Worm (Caenorhabditis elegans) whole organism, L2 larva: ENCODE measurements around the gene smi-1.

Experiments
- alr-1 ChIP-seq: fragments of 150-350 bp; optimal IDR thresholded peaks from 2 replicates; lab custom pipeline; 2014; ENCODE audit warnings: missing biosample characterization, missing genetic modification characterization
- blmp-1 ChIP-seq: sonication (generic microtip); optimal IDR thresholded peaks from 2 replicates; lab custom pipeline; 2017; ENCODE audit warnings: missing genetic modification characterization, mild to moderate bottlenecking, missing compliant biosample characterization, antibody characterized with exemption, moderate library complexity; ENCODE audit not compliant: insufficient read depth
- egl-27 ChIP-seq: sonication (generic microtip); optimal IDR thresholded peaks from 3 replicates; lab custom pipeline; 2017; ENCODE audit warnings: missing biosample characterization, missing genetic modification reagents, missing genetic modification characterization
- elt-3 ChIP-seq: sonication (generic microtip); optimal IDR thresholded peaks from 2 replicates; lab custom pipeline; 2017; ENCODE audit warnings: missing biosample characterization, missing genetic modification characterization
- nhr-10 ChIP-seq: sonication (generic microtip); optimal IDR thresholded peaks from 2 replicates; lab custom pipeline; 2017; ENCODE audit warnings: missing biosample characterization, missing genetic modification characterization
- nhr-11 ChIP-seq: fragments of 150-350 bp; optimal IDR thresholded peaks from 2 replicates; lab custom pipeline; 2014; ENCODE audit warnings: missing biosample characterization, missing genetic modification characterization
- nhr-12 ChIP-seq: fragments of 150-350 bp; optimal IDR thresholded peaks from 2 replicates; lab custom pipeline; 2014; ENCODE audit warnings: missing biosample characterization, missing genetic modification characterization
- sma-3 ChIP-seq: sonication (generic microtip); optimal IDR thresholded peaks from 2 replicates; lab custom pipeline; 2016; ENCODE audit warnings: missing genetic modification reagents, missing genetic modification characterization, missing compliant biosample characterization

DNA sequence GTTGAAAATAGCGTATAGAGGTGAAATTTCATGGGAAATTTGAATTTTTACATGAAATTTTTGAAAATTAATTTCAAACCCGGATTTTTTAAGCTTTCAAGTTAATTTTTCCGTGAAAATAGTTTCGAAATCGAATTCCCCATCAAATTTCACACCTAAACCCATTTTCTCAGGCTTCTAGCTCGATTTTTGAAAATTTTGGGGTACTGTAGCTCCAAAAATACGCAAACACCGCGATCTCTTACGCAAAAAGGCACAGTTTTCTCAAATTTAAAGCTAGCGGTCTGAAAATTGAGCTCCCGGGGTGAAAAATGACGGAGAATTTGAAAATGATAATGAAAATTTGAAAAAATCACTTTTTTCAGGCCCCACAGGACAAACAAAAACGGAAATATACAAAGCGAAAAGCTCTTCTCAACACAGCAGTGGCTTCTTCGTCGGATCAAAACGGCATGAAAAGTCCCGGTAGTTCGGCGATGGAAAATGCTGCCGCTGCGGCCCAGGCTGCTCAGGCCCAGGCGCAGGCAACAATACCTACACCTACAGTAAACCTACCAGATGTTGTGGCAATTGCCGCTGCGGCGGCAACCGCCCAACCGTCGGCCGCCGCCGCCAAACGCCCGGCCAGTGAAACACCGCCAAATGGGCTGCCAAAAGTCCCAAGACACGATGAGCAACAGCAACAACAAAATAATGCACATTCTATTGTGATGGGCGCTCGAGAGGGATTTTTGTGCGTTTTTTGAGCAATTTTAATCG, 50.8 kb downstream of the smi-1 start:
- TF ChIP-seq nhr-11 (tag; lab: Kevin White, UChicago), result no peak
- no peak for TF ChIP-seq sma-3 (GFP tag; lab: Kevin White, UChicago)
- TF ChIP-seq nhr-10, result no peak
- no peak for TF ChIP-seq egl-27 (tag; lab: Kevin White, UChicago)
- no peak for TF ChIP-seq elt-3 (tag; lab: Kevin White, UChicago)
- no peak for TF ChIP-seq alr-1 (tag; lab: Kevin White, UChicago)
- TF ChIP-seq nhr-12 (tag; lab: Kevin White, UChicago), result no peak
- TF ChIP-seq blmp-1 (tag; lab: Kevin White, UChicago), result no peak
